Fruit fly (Drosophila melanogaster) whole organism, embryonic: Measurements from ENCODE around the gene CG33331.

ENCODE experiments used
- Asciz ChIP-seq: fragments of 200-800 bp; sonication (Bioruptor generic); optimal IDR thresholded peaks from 2 replicates; lab custom pipeline; 2017; ENCODE audit warnings: missing biosample characterization, mild to moderate bottlenecking, missing genetic modification characterization, missing genetic modification reagents
- B-H1 ChIP-seq: fragments of 200-800 bp; sonication (Bioruptor generic); IDR thresholded peaks from 3 replicates; pipeline ENCODE4 v1.3.6; 2022; ENCODE audit warnings: missing biosample characterization, missing genetic modification characterization
- Bteb2 ChIP-seq: fragments of 200-800 bp; sonication (Bioruptor generic); optimal IDR thresholded peaks from 2 replicates; lab custom pipeline; 2016; ENCODE audit warnings: missing biosample characterization, missing genetic modification characterization
- C15 ChIP-seq: fragments of 200-800 bp; sonication (Bioruptor generic); IDR thresholded peaks from 3 replicates; pipeline ENCODE4 v1.3.6; 2022; ENCODE audit warnings: missing biosample characterization, missing genetic modification characterization
- CG11247 ChIP-seq: fragments of 200-800 bp; sonication (Bioruptor generic); IDR thresholded peaks from 2 replicates; pipeline ENCODE4 v1.3.6; 2022; ENCODE audit warnings: missing biosample characterization, missing genetic modification characterization
- CG11696 ChIP-seq: fragments of 200-800 bp; sonication (Bioruptor generic); IDR thresholded peaks from 2 replicates; pipeline ENCODE4 v1.3.6; 2022; ENCODE audit warnings: missing biosample characterization, missing genetic modification characterization
- CG13424 ChIP-seq: fragments of 200-800 bp; sonication (Bioruptor generic); optimal IDR thresholded peaks from 2 replicates; lab custom pipeline; 2019; ENCODE audit warnings: missing biosample characterization, mild to moderate bottlenecking, missing genetic modification characterization, moderate library complexity
- CG14050 ChIP-seq: fragments of 200-800 bp; sonication (Bioruptor generic); IDR thresholded peaks from 3 replicates; pipeline ENCODE4 v1.3.6; 2022; ENCODE audit warnings: missing biosample characterization, missing genetic modification characterization
- CG2199 ChIP-seq: fragments of 200-800 bp; sonication (Bioruptor generic); IDR thresholded peaks from 3 replicates; pipeline ENCODE4 v1.3.6; 2022; ENCODE audit warnings: missing biosample characterization, missing genetic modification characterization
- CG2712 ChIP-seq: fragments of 200-800 bp; optimal IDR thresholded peaks from 3 replicates; lab custom pipeline; 2019; ENCODE audit warnings: missing biosample characterization, mild to moderate bottlenecking, missing genetic modification characterization, moderate library complexity
- CG2875 ChIP-seq: fragments of 200-800 bp; sonication (Bioruptor generic); optimal IDR thresholded peaks from 2 replicates; lab custom pipeline; 2017; ENCODE audit warnings: missing biosample characterization, mild to moderate bottlenecking, missing genetic modification characterization, missing genetic modification reagents
- CG30020 ChIP-seq: fragments of 200-800 bp; optimal IDR thresholded peaks from 2 replicates; lab custom pipeline; 2019; ENCODE audit warnings: missing biosample characterization, mild to moderate bottlenecking, missing genetic modification characterization, moderate library complexity
- CG43689 ChIP-seq: fragments of 200-800 bp; sonication (Bioruptor generic); IDR thresholded peaks from 2 replicates; pipeline ENCODE4 v1.3.6; 2022; ENCODE audit warnings: missing biosample characterization, missing genetic modification characterization
- CG5245 ChIP-seq: fragments of 200-800 bp; sonication (Bioruptor generic); optimal IDR thresholded peaks from 3 replicates; lab custom pipeline; 2016; ENCODE audit warnings: missing biosample characterization, missing genetic modification characterization
- CG6272 ChIP-seq: fragments of 200-800 bp; sonication (Bioruptor generic); IDR thresholded peaks from 2 replicates; pipeline ENCODE4 v1.3.6; 2022; ENCODE audit warnings: missing biosample characterization, missing genetic modification characterization
- CG6683 ChIP-seq: fragments of 200-800 bp; sonication (Bioruptor generic); optimal IDR thresholded peaks from 2 replicates; lab custom pipeline; 2017; ENCODE audit warnings: missing biosample characterization, mild to moderate bottlenecking, missing genetic modification characterization, missing genetic modification reagents
- CG6765 ChIP-seq: fragments of 200-800 bp; sonication (Bioruptor generic); optimal IDR thresholded peaks from 3 replicates; lab custom pipeline; 2017; ENCODE audit warnings: missing biosample characterization, mild to moderate bottlenecking, missing genetic modification characterization
- CG7556 ChIP-seq: fragments of 200-800 bp; sonication (Bioruptor generic); optimal IDR thresholded peaks from 2 replicates; lab custom pipeline; 2017; ENCODE audit warnings: missing biosample characterization, mild to moderate bottlenecking, missing genetic modification characterization
- CG7928 ChIP-seq: fragments of 200-800 bp; sonication (Bioruptor generic); optimal IDR thresholded peaks from 2 replicates; lab custom pipeline; 2017; ENCODE audit warnings: missing biosample characterization, mild to moderate bottlenecking, missing genetic modification characterization
- CG9817 ChIP-seq: fragments of 200-800 bp; sonication (Bioruptor generic); optimal IDR thresholded peaks from 2 replicates; lab custom pipeline; 2018; ENCODE audit warnings: missing biosample characterization, mild to moderate bottlenecking, missing genetic modification characterization, moderate library complexity
- CG9876 ChIP-seq: fragments of 200-800 bp; sonication (Bioruptor generic); optimal IDR thresholded peaks from 2 replicates; lab custom pipeline; 2016; ENCODE audit warnings: missing biosample characterization, missing genetic modification characterization
- CTCF ChIP-seq: fragments of 200-800 bp; sonication (Bioruptor generic); optimal IDR thresholded peaks from 2 replicates; lab custom pipeline; 2017; ENCODE audit warnings: missing biosample characterization, mild to moderate bottlenecking, missing genetic modification characterization, moderate library complexity
- D19B ChIP-seq: fragments of 200-800 bp; sonication (Bioruptor generic); optimal IDR thresholded peaks from 2 replicates; lab custom pipeline; 2017; ENCODE audit warnings: missing biosample characterization, mild to moderate bottlenecking, missing genetic modification characterization
- E2f2 ChIP-seq: fragments of 200-800 bp; sonication (Bioruptor generic); IDR thresholded peaks from 2 replicates; pipeline ENCODE4 v1.3.6; 2022; ENCODE audit warnings: missing biosample characterization, missing genetic modification characterization
- Eip74EF ChIP-seq, 2 experiments: fragments of 200-800 bp in 1 of 2; fragments of >200 bp in 1 of 2; sonication (Bioruptor generic) in 1 of 2; optimal IDR thresholded peaks; 2 replicates each; lab custom pipeline; 2017 to 2019; ENCODE audit warnings: missing biosample characterization in 2 of 2, missing genetic modification characterization in 2 of 2, mild to moderate bottlenecking in 1 of 2, moderate library complexity in 1 of 2
- Ets65A ChIP-seq: fragments of 200-800 bp; sonication (Bioruptor generic); peaks from one replicate; lab custom pipeline; 2016; ENCODE audit warnings: missing biosample characterization, missing genetic modification characterization
- Hand ChIP-seq: fragments of 200-800 bp; sonication (Bioruptor generic); optimal IDR thresholded peaks from 2 replicates; lab custom pipeline; 2017; ENCODE audit warnings: mild to moderate bottlenecking, missing biosample characterization, missing genetic modification reagents, missing genetic modification characterization
- Max ChIP-seq: fragments of 200-800 bp; sonication (Bioruptor generic); optimal IDR thresholded peaks from 2 replicates; lab custom pipeline; 2016; ENCODE audit warnings: missing biosample characterization, mild to moderate bottlenecking, missing genetic modification characterization
- Med ChIP-seq: fragments of 200-800 bp; sonication (Bioruptor generic); peaks from one replicate; lab custom pipeline; 2016; ENCODE audit warnings: missing biosample characterization, missing genetic modification characterization, mild to moderate bottlenecking, inconsistent platforms, moderate library complexity
- Oaz ChIP-seq: fragments of 200-800 bp; sonication (Bioruptor generic); IDR thresholded peaks from 2 replicates; pipeline ENCODE4 v1.3.6; 2022; ENCODE audit warnings: missing biosample characterization, missing genetic modification characterization
- Ptx1 ChIP-seq: fragments of 200-800 bp; sonication (Bioruptor generic); IDR thresholded peaks from 2 replicates; pipeline ENCODE4 v1.3.6; 2022; ENCODE audit warnings: missing biosample characterization, missing genetic modification characterization
- abd-A ChIP-seq: fragments of 200-800 bp; sonication (Bioruptor generic); optimal IDR thresholded peaks from 3 replicates; lab custom pipeline; 2019; ENCODE audit warnings: missing biosample characterization, mild to moderate bottlenecking, missing genetic modification characterization, moderate library complexity
- aop ChIP-seq: fragments of 200-800 bp; sonication (Bioruptor generic); IDR thresholded peaks from 2 replicates; pipeline ENCODE4 v1.3.6; 2022; ENCODE audit warnings: missing biosample characterization, missing genetic modification characterization
- bowl ChIP-seq: fragments of 200-800 bp; sonication (Bioruptor generic); IDR thresholded peaks from 2 replicates; pipeline ENCODE4 v1.3.6; 2022; ENCODE audit warnings: missing biosample characterization, missing genetic modification characterization
- br ChIP-seq: fragments of >200 bp; optimal IDR thresholded peaks from 2 replicates; lab custom pipeline; 2017
- crol ChIP-seq: fragments of 200-800 bp; sonication (Bioruptor generic); IDR thresholded peaks from 2 replicates; pipeline ENCODE4 v1.3.6; 2022; ENCODE audit warnings: missing biosample characterization, missing genetic modification characterization
- crp ChIP-seq, 2 experiments: fragments of 200-800 bp; sonication (Bioruptor generic); optimal IDR thresholded peaks; 2 replicates in 1 of 2; 3 replicates in 1 of 2; lab custom pipeline; 2017; ENCODE audit warnings: missing biosample characterization in 2 of 2, missing genetic modification characterization in 2 of 2, mild to moderate bottlenecking in 1 of 2, moderate library complexity in 1 of 2
- emc ChIP-seq: fragments of 200-800 bp; sonication (Bioruptor generic); optimal IDR thresholded peaks from 2 replicates; lab custom pipeline; 2016; ENCODE audit warnings: missing biosample characterization, missing genetic modification characterization
- gcm ChIP-seq: fragments of 200-800 bp; sonication (Bioruptor generic); optimal IDR thresholded peaks from 2 replicates; lab custom pipeline; 2019; ENCODE audit warnings: missing biosample characterization, mild to moderate bottlenecking, missing genetic modification characterization, moderate library complexity
- hkb ChIP-seq, 2 experiments: fragments of 200-800 bp in 1 of 2; fragments of >200 bp in 1 of 2; sonication (Bioruptor generic) in 1 of 2; IDR thresholded peaks in 1 of 2; optimal IDR thresholded peaks in 1 of 2; 2 replicates each; pipeline versions ENCODE4 v1.3.6 to Lab custom; 2017 to 2022; ENCODE audit warnings: missing biosample characterization in 1 of 2, missing genetic modification characterization in 1 of 2
- hth ChIP-seq: fragments of >200 bp; optimal IDR thresholded peaks from 2 replicates; lab custom pipeline; 2017; ENCODE audit warnings: inconsistent platforms
- jing ChIP-seq: fragments of 200-800 bp; sonication (Bioruptor generic); optimal IDR thresholded peaks from 2 replicates; lab custom pipeline; 2018; ENCODE audit warnings: missing biosample characterization, mild to moderate bottlenecking, missing genetic modification characterization
- nom ChIP-seq: fragments of 200-800 bp; sonication (Bioruptor generic); optimal IDR thresholded peaks from 2 replicates; lab custom pipeline; 2017; ENCODE audit warnings: missing biosample characterization, missing genetic modification characterization, mild to moderate bottlenecking, moderate library complexity, missing genetic modification reagents
- org-1 ChIP-seq: fragments of 200-800 bp; sonication (Bioruptor generic); optimal IDR thresholded peaks from 2 replicates; lab custom pipeline; 2017; ENCODE audit warnings: missing biosample characterization, missing genetic modification characterization
- pros ChIP-seq: fragments of 200-800 bp; sonication (Bioruptor generic); optimal IDR thresholded peaks from 3 replicates; lab custom pipeline; 2019; ENCODE audit warnings: missing biosample characterization, mild to moderate bottlenecking, missing genetic modification characterization, moderate library complexity
- repo ChIP-seq: fragments of 200-800 bp; sonication (Bioruptor generic); optimal IDR thresholded peaks from 2 replicates; lab custom pipeline; 2016; ENCODE audit warnings: missing biosample characterization, missing genetic modification characterization
- ssp ChIP-seq: fragments of 200-800 bp; sonication (Bioruptor generic); IDR thresholded peaks from 2 replicates; pipeline ENCODE4 v1.3.6; 2022; ENCODE audit warnings: missing biosample characterization, missing genetic modification characterization
- tio ChIP-seq: fragments of 200-800 bp; sonication (Bioruptor generic); optimal IDR thresholded peaks from 2 replicates; lab custom pipeline; 2017; ENCODE audit warnings: missing biosample characterization, missing genetic modification characterization, inconsistent platforms
- tna ChIP-seq: fragments of 200-800 bp; sonication (Bioruptor generic); IDR thresholded peaks from 2 replicates; pipeline ENCODE4 v1.3.6; 2022; ENCODE audit warnings: missing biosample characterization, missing genetic modification characterization; ENCODE audit not compliant: partially characterized antibody
- twi ChIP-seq: fragments of 200-800 bp; optimal IDR thresholded peaks from 2 replicates; lab custom pipeline; 2019; ENCODE audit warnings: missing biosample characterization, mild to moderate bottlenecking, missing genetic modification characterization, moderate library complexity
- zen2 ChIP-seq: fragments of 200-800 bp; sonication (Bioruptor generic); IDR thresholded peaks from 3 replicates; pipeline ENCODE4 v1.3.6; 2022; ENCODE audit warnings: missing biosample characterization, missing genetic modification characterization; ENCODE audit not compliant: partially characterized antibody

CG33331 gene

dm6 chr3R:14875274-14875964 lies 10.8 kb upstream of the CG33331 start, which contains the start of gene btsz (continued):
- TF ChIP-seq hkb (optimal IDR thresholded peaks at IDR 0.05; lab: Kevin White, UChicago) (no peak), hkb (GFP tag; IDR thresholded peaks at IDR 0.05; lab: Robert Waterston, UW) (no peak), abd-A (peak; percentile 32), jing (GFP tag; lab: Kevin White, UChicago) (no peak), Med (GFP tag; lab: Kevin White, UChicago) (peak; percentile 18), gcm (no peak), C15 (GFP tag; lab: Robert Waterston, UW) (no peak), emc (GFP tag; lab: Kevin White, UChicago) (no peak), pros (GFP tag; lab: Kevin White, UChicago) (no peak), CG13424 (tag; lab: Kevin White, UChicago) (peak; percentile 54), E2f2 (GFP tag; lab: Robert Waterston, UW) (no peak), CG2199 (GFP tag; lab: Robert Waterston, UW) (no peak), B-H1 (GFP tag; lab: Robert Waterston, UW) (no peak), org-1 (GFP tag; lab: Kevin White, UChicago) (no peak), CG2712 (tag; lab: Kevin White, UChicago) (no peak), Ptx1 (GFP tag; lab: Robert Waterston, UW) (no peak), CG30020 (tag; lab: Kevin White, UChicago) (no peak), tio (GFP tag; lab: Kevin White, UChicago) (peak; percentile 27), CG7556 (GFP tag; lab: Kevin White, UChicago) (peak; percentile 86), CG6765 (GFP tag; lab: Kevin White, UChicago) (peak; percentile 46), zen2 (GFP tag; lab: Robert Waterston, UW) (no peak), Asciz (GFP tag; lab: Kevin White, UChicago) (no peak), nom (GFP tag; lab: Kevin White, UChicago) (no peak), Ets65A (GFP tag; lab: Kevin White, UChicago) (peak; percentile 86), CG2875 (GFP tag; lab: Kevin White, UChicago) (no peak), CG11247 (GFP tag; lab: Robert Waterston, UW) (no peak), br (lab: Kevin White, UChicago) (no peak), CG14050 (GFP tag; lab: Robert Waterston, UW) (no peak), aop (no peak), CTCF (GFP tag; lab: Kevin White, UChicago) (no peak), Max (GFP tag; lab: Kevin White, UChicago) (peak; percentile 12), CG6683 (GFP tag; lab: Kevin White, UChicago) (peak; percentile 43), Eip74EF (GFP tag; optimal IDR thresholded peaks at IDR 0.05; lab: Kevin White, UChicago) (no peak), Oaz (no peak), crol (GFP tag; lab: Robert Waterston, UW) (no peak), twi (tag; lab: Kevin White, UChicago) (no peak), crp (GFP tag; optimal IDR thresholded peaks at IDR 0.05; lab: Kevin White, UChicago) (no peak), D19B (GFP tag; lab: Kevin White, UChicago) (peak; percentile 20), Hand (GFP tag; lab: Kevin White, UChicago) (peak; percentile 69), CG11696 (GFP tag; lab: Robert Waterston, UW) (no peak), CG9876 (GFP tag; lab: Kevin White, UChicago) (no peak), CG9817 (peak; percentile 13), repo (no peak), bowl (GFP tag; lab: Robert Waterston, UW) (no peak), Bteb2 (GFP tag; lab: Kevin White, UChicago) (no peak), hth (lab: Kevin White, UChicago) (no peak), tna (GFP tag; lab: Robert Waterston, UW) (no peak), CG43689 (no peak), CG7928 (GFP tag; lab: Kevin White, UChicago) (no peak), CG5245 (GFP tag; lab: Kevin White, UChicago) (no peak), ssp (GFP tag; lab: Robert Waterston, UW) (no peak), CG6272 (no peak)
